Worm (Caenorhabditis elegans): ENCODE results near the gene C10F3.7.
A peak's percentile ranks its signal among the peaks of the same experiment; 100 is the strongest.

Gene C10F3.7

ce11 chrV:5986755-5987154, at the start of gene C10F3.7:
TSS of gene C10F3.7 (minus strand) at chrV:5986855.
- no peak for TF ChIP-seq zip-2 (tag; optimal IDR thresholded peaks at IDR 0.05)
- TF ChIP-seq lir-3 (tag; optimal IDR thresholded peaks at IDR 0.05) = no peak
- TF ChIP-seq lim-7 (GFP tag; IDR thresholded peaks at IDR 0.05) = no peak
- no peak for TF ChIP-seq zfp-3 (GFP tag; conservative IDR thresholded peaks at IDR 0.05)
- no peak for TF ChIP-seq lin-15B (tag; optimal IDR thresholded peaks at IDR 0.05)
- no peak for TF ChIP-seq lsy-2 (tag; optimal IDR thresholded peaks at IDR 0.05)
- no peak for TF ChIP-seq lin-1 (GFP tag; IDR thresholded peaks at IDR 0.05)
- TF ChIP-seq ceh-44 (GFP tag; IDR thresholded peaks at IDR 0.05) = no peak
- TF ChIP-seq jun-1 (tag; optimal IDR thresholded peaks at IDR 0.05) = no peak
- TF ChIP-seq arid-1 (GFP tag; conservative IDR thresholded peaks at IDR 0.05) = no peak
- no peak for TF ChIP-seq T26A8.4 (GFP tag; IDR thresholded peaks at IDR 0.05)
- TF ChIP-seq pqm-1 (tag; optimal IDR thresholded peaks at IDR 0.05) = no peak
- no peak for TF ChIP-seq php-3 (GFP tag; IDR thresholded peaks at IDR 0.05)
- TF ChIP-seq set-16 (GFP tag; IDR thresholded peaks at IDR 0.05) = no peak
- TF ChIP-seq nhr-10 (tag; optimal IDR thresholded peaks at IDR 0.05) = no peak

- TF ChIP-seq pha-4 (GFP tag; IDR thresholded peaks at IDR 0.05) (no peak), pha-4 (tag; optimal IDR thresholded peaks at IDR 0.05) (no peak), madf-5 (GFP tag; IDR thresholded peaks at IDR 0.05) (no peak), zfp-3 (GFP tag; conservative IDR thresholded peaks at IDR 0.05) (no peak), spr-3 (GFP tag; optimal IDR thresholded peaks at IDR 0.05) (no peak), unc-39 (tag; optimal IDR thresholded peaks at IDR 0.05) (no peak), ceh-32 (tag; optimal IDR thresholded peaks at IDR 0.05; ENCODE audit: poor library complexity) (no peak), vab-7 (GFP tag; IDR thresholded peaks at IDR 0.05) (no peak), dmd-8 (GFP tag; IDR thresholded peaks at IDR 0.05) (no peak), snpc-1.2 (GFP tag; IDR thresholded peaks at IDR 0.05) (no peak), zfp-2 (tag; optimal IDR thresholded peaks at IDR 0.05) (no peak), saeg-2 (GFP tag; IDR thresholded peaks at IDR 0.05) (no peak), lin-13 (GFP tag; optimal IDR thresholded peaks at IDR 0.05) (no peak), zip-11 (GFP tag; IDR thresholded peaks at IDR 0.05) (no peak), gei-8 (GFP tag; optimal IDR thresholded peaks at IDR 0.05) (no peak), nhr-111 (GFP tag; optimal IDR thresholded peaks at IDR 0.05) (no peak), lin-1 (GFP tag; IDR thresholded peaks at IDR 0.05) (no peak), ceh-62 (tag; optimal IDR thresholded peaks at IDR 0.05) (no peak), zag-1 (tag; optimal IDR thresholded peaks at IDR 0.05) (no peak)
Observed at ce11 chrV:6034714-6035113, 48.1 kb upstream of the C10F3.7 start, which contains the start of gene dhs-17. TSS of gene dhs-17 (minus strand) at chrV:6034814.

ce11 chrV:6033512-6033911, 46.9 kb upstream of the C10F3.7 start:
- TF ChIP-seq mep-1 (tag; optimal IDR thresholded peaks at IDR 0.05) = peak; percentile 19
- no peak for TF ChIP-seq F49E8.2 (tag; optimal IDR thresholded peaks at IDR 0.05; ENCODE audit: borderline replicate concordance)
- TF ChIP-seq hlh-11 (tag; optimal IDR thresholded peaks at IDR 0.05) = peak; percentile 15
- no peak for TF ChIP-seq zip-2 (tag; optimal IDR thresholded peaks at IDR 0.05)
- TF ChIP-seq daf-19 (GFP tag; conservative IDR thresholded peaks at IDR 0.05) = no peak
- TF ChIP-seq aha-1 (tag) = peak; percentile 4
- no peak for TF ChIP-seq F10B5.3 (tag; optimal IDR thresholded peaks at IDR 0.05)
- no peak for TF ChIP-seq tag-97 (GFP tag; IDR thresholded peaks at IDR 0.05)
- TF ChIP-seq nhr-76 (tag; optimal IDR thresholded peaks at IDR 0.05) = no peak
- TF ChIP-seq F37D6.2 (tag; optimal IDR thresholded peaks at IDR 0.05) = no peak
- TF ChIP-seq Y75B8A.6 (GFP tag; IDR thresholded peaks at IDR 0.05) = no peak
- TF ChIP-seq ceh-32 (tag; optimal IDR thresholded peaks at IDR 0.05; ENCODE audit: poor library complexity) = no peak
- no peak for TF ChIP-seq ceh-44 (GFP tag; IDR thresholded peaks at IDR 0.05)
- TF ChIP-seq R02D3.7 (tag; optimal IDR thresholded peaks at IDR 0.05) = no peak
- no peak for TF ChIP-seq Y48G9A.11 (GFP tag; IDR thresholded peaks at IDR 0.05)
- no peak for TF ChIP-seq sdz-12 (GFP tag; optimal IDR thresholded peaks at IDR 0.05)
- no peak for TF ChIP-seq mxl-2 (GFP tag; conservative IDR thresholded peaks at IDR 0.05)
- TF ChIP-seq nhr-48 (tag; optimal IDR thresholded peaks at IDR 0.05) = no peak
- TF ChIP-seq lsy-2 (tag; optimal IDR thresholded peaks at IDR 0.05) = peak in 1 of 2 experiments; percentile 51
- no peak for TF ChIP-seq lin-15B (tag; optimal IDR thresholded peaks at IDR 0.05)
- no peak for TF ChIP-seq F26F4.8 (GFP tag; conservative IDR thresholded peaks at IDR 0.05)
- TF ChIP-seq ceh-20 (GFP tag; IDR thresholded peaks at IDR 0.05) = no peak
- TF ChIP-seq ceh-28 (tag; optimal IDR thresholded peaks at IDR 0.05) = no peak
- no peak for TF ChIP-seq zfp-2 (tag; optimal IDR thresholded peaks at IDR 0.05)
- TF ChIP-seq hlh-30 (tag; optimal IDR thresholded peaks at IDR 0.05; ENCODE audit: insufficient read depth) = peak; percentile 56

Data from whole organism, L4 larva.